Worm (Caenorhabditis elegans) whole organism, L4 larva: ENCODE measurements around the gene F17E9.18.

Experiments used
- Y48G9A.11 ChIP-seq: fragments of 200-800 bp; sonication (Bioruptor generic); IDR thresholded peaks from 2 replicates; pipeline ENCODE4 v1.3.6; 2022; ENCODE audit warnings: missing genetic modification reagents, missing genetic modification characterization, missing compliant biosample characterization
- ama-1 ChIP-seq: fragments of 150-350 bp; optimal IDR thresholded peaks from 2 replicates; lab custom pipeline; 2014; ENCODE audit warnings: inconsistent platforms, mixed read lengths
- hlh-30 ChIP-seq: sonication (generic microtip); optimal IDR thresholded peaks from 2 replicates; lab custom pipeline; 2017; ENCODE audit warnings: antibody characterized with exemption, mild to moderate bottlenecking, missing genetic modification characterization, missing compliant biosample characterization; ENCODE audit not compliant: insufficient read depth
- hmg-1.1 ChIP-seq: fragments of 200-800 bp; sonication (Bioruptor generic); IDR thresholded peaks from 2 replicates; pipeline ENCODE4 v1.3.6; 2022; ENCODE audit warnings: missing genetic modification reagents, missing genetic modification characterization, missing compliant biosample characterization
- lin-39 ChIP-seq: fragments of 150-350 bp; optimal IDR thresholded peaks from 2 replicates; lab custom pipeline; 2014; ENCODE audit warnings: missing biosample characterization, missing genetic modification reagents, missing genetic modification characterization
- mdl-1 ChIP-seq, 2 experiments: fragments of 150-350 bp in 1 of 2; sonication (generic microtip) in 1 of 2; optimal IDR thresholded peaks; 2 replicates each; lab custom pipeline; 2014 to 2017; ENCODE audit warnings: missing biosample characterization in 2 of 2, missing genetic modification characterization in 2 of 2
- nhr-237 ChIP-seq: sonication (generic microtip); optimal IDR thresholded peaks from 2 replicates; lab custom pipeline; 2017; ENCODE audit warnings: missing biosample characterization, missing genetic modification characterization
- sdz-12 ChIP-seq: fragments of 200-800 bp; sonication (Bioruptor generic); optimal IDR thresholded peaks from 2 replicates; lab custom pipeline; 2018; ENCODE audit warnings: mild to moderate bottlenecking, missing genetic modification characterization, missing compliant biosample characterization
- skn-1 ChIP-seq: fragments of 150-350 bp; optimal IDR thresholded peaks from 2 replicates; lab custom pipeline; 2014; ENCODE audit warnings: missing biosample characterization, missing genetic modification characterization
- snpc-4 ChIP-seq: fragments of 150-350 bp; optimal IDR thresholded peaks from 2 replicates; lab custom pipeline; 2014; ENCODE audit warnings: missing biosample characterization, missing genetic modification characterization
- unc-39 ChIP-seq: sonication (generic microtip); optimal IDR thresholded peaks from 2 replicates; lab custom pipeline; 2017; ENCODE audit warnings: missing biosample characterization, missing genetic modification characterization
- unc-62 ChIP-seq, 3 experiments: fragments of 150-350 bp in 1 of 3; sonication (generic microtip); optimal IDR thresholded peaks in 2 of 3; peaks in 1 of 3; 1 replicate in 1 of 3; 2 replicates in 2 of 3; lab custom pipeline; 2014 to 2017; ENCODE audit warnings: missing biosample characterization in 3 of 3, missing genetic modification characterization in 3 of 3, missing genetic modification reagents in 3 of 3, missing genotype in 1 of 3
- zip-2 ChIP-seq: fragments of 150-350 bp; optimal IDR thresholded peaks from 2 replicates; lab custom pipeline; 2014; ENCODE audit warnings: missing biosample characterization, missing genetic modification characterization

DNA sequence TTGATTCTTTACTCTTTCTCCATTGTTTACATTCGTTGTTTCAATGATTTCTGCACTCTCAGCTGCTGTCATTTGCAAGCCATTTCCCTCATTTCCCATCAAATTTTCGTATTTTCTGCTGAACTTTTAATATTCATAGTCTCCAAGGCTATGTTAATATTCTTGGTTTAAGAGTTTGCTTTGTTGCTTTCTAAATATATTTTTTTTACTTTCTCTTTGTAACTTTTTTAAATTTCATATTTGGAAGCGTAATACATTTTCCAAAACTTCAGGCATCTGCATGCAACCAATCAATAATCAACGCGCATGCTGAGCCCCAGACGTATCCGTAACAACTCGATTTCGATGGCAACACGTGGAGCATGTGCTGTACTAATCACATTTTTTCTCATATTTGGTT lies 13.9 kb upstream of the F17E9.18 start, which contains the start of gene sqv-1:
- no peak for TF ChIP-seq nhr-237 (tag; lab: Kevin White, UChicago)
- no peak for TF ChIP-seq sdz-12 (GFP tag; lab: Kevin White, UChicago)
- no peak for TF ChIP-seq snpc-4 (tag; lab: Kevin White, UChicago)
- no peak for TF ChIP-seq unc-62 (GFP tag; optimal IDR thresholded peaks at IDR 0.05 in 1 of 2; lab: Kevin White, UChicago)
- TF ChIP-seq unc-62 (tag; optimal IDR thresholded peaks at IDR 0.05; lab: Kevin White, UChicago) = no peak
- no peak for TF ChIP-seq hmg-1.1 (GFP tag; lab: Robert Waterston, UW)
- TF ChIP-seq zip-2 (tag; lab: Kevin White, UChicago) = no peak
- TF ChIP-seq ama-1 (lab: Kevin White, UChicago) = no peak
- TF ChIP-seq lin-39 (tag; lab: Kevin White, UChicago) = no peak
- no peak for TF ChIP-seq unc-39
- no peak for TF ChIP-seq Y48G9A.11 (GFP tag; lab: Robert Waterston, UW)
- TF ChIP-seq hlh-30 (tag; lab: Kevin White, UChicago) = no peak
- no peak for TF ChIP-seq skn-1 (tag; lab: Kevin White, UChicago)
- TF ChIP-seq mdl-1 (tag; optimal IDR thresholded peaks at IDR 0.05; lab: Kevin White, UChicago) = no peak
